Fruit fly (Drosophila melanogaster): Measurements from ENCODE around the gene CCKLR-17D3.

The CCKLR-17D3 gene

DNA sequence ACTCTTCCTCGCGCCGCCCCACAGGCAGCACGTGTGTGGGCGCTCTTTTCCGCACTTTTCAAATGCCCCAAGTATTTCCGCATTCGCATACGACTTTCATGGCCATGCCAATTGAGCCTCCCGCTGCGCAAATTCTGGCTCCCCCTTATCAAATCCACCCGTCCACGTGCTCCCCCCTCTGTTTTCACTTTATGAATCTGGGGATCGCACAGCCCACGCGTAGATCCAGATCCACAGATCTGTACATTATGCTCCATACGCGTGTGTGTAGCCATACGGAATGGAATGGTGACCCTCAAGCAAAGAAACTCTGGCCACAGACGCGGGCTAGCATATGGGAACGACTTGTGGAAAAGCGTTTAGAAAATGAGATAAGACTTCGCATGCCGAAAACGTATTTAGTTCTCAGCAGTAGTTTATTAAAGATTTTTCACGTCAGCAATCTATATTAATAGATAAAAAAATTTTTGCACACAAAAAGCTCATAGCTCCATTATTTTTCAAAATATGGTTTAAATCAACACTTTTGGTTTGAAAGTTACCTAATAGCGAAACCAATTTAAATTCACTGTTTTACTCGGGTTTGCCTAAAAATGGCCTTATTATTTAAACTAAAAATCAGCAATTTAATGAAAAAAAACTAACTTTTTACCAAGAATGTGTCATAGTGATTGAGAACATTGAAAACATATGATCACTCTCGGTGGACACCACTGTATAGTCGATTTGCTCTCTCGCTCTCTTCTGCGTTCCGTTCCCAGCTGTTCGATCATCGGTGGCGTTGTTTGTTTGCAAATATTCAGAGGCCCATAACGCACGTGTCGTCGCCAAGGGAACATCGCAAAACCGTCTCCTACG is 15.8 kb upstream of the CCKLR-17D3 start (continued):
- TF ChIP-seq CG7963 (GFP tag; IDR thresholded peaks at IDR 0.05; ENCODE audit: partially characterized antibody) (no peak), CG17385 (GFP tag; optimal IDR thresholded peaks at IDR 0.05) (peak; percentile 62), CG12299 (tag; optimal IDR thresholded peaks at IDR 0.05) (no peak), CG15696 (tag; optimal IDR thresholded peaks at IDR 0.05) (peak; percentile 23), Gsc (GFP tag; IDR thresholded peaks at IDR 0.05) (no peak), Nf-YA (GFP tag; IDR thresholded peaks at IDR 0.05) (no peak), pfk (GFP tag; optimal IDR thresholded peaks at IDR 0.05) (peak; percentile 80), grau (tag; optimal IDR thresholded peaks at IDR 0.05) (peak; percentile 67), Dip2 (GFP tag; IDR thresholded peaks at IDR 0.05) (no peak), ind (GFP tag; optimal IDR thresholded peaks at IDR 0.05) (peak; percentile 46), CG6765 (GFP tag; optimal IDR thresholded peaks at IDR 0.05) (peak; percentile 68), maf-S (GFP tag; optimal IDR thresholded peaks at IDR 0.05) (peak; percentile 28), CG4424 (GFP tag; optimal IDR thresholded peaks at IDR 0.05) (peak; percentile 47), CG15514 (GFP tag; optimal IDR thresholded peaks at IDR 0.05) (peak; percentile 15), Hr3 (GFP tag; optimal IDR thresholded peaks at IDR 0.05) (peak; percentile 45), CG2129 (GFP tag; IDR thresholded peaks at IDR 0.05; ENCODE audit: partially characterized antibody) (no peak), CG1647 (GFP tag; optimal IDR thresholded peaks at IDR 0.05) (peak; percentile 17), CG6654 (GFP tag; optimal IDR thresholded peaks at IDR 0.05) (peak; percentile 23), jumu (GFP tag; optimal IDR thresholded peaks at IDR 0.05) (peak; percentile 46), eve (GFP tag; optimal IDR thresholded peaks at IDR 0.05) (no peak), CG3847 (GFP tag; IDR thresholded peaks at IDR 0.05) (peak; percentile 27; the same call in 1 of the 2 replicates), usp (GFP tag; optimal IDR thresholded peaks at IDR 0.05) (no peak), Bgb (GFP tag; IDR thresholded peaks at IDR 0.05; ENCODE audit: partially characterized antibody) (0 out of 2 replicates have a peak, but pooled peaks have one; percentile 14), ewg (GFP tag; optimal IDR thresholded peaks at IDR 0.05) (peak; percentile 35), kay (GFP tag; optimal IDR thresholded peaks at IDR 0.05) (peak; percentile 42), lmd (GFP tag; IDR thresholded peaks at IDR 0.05) (peak; percentile 56), bowl (GFP tag; IDR thresholded peaks at IDR 0.05) (no peak), NfI (GFP tag; optimal IDR thresholded peaks at IDR 0.05) (peak; percentile 60), bab2 (GFP tag; optimal IDR thresholded peaks at IDR 0.05) (peak; percentile 59), abd-A (tag; optimal IDR thresholded peaks at IDR 0.05) (no peak), fru (optimal IDR thresholded peaks at IDR 0.05) (no peak), Asciz (GFP tag; optimal IDR thresholded peaks at IDR 0.05) (peak; percentile 49), scrt (GFP tag; optimal IDR thresholded peaks at IDR 0.05) (no peak), fd64A (GFP tag; optimal IDR thresholded peaks at IDR 0.05) (no peak), CG4404 (GFP tag; IDR thresholded peaks at IDR 0.05) (peak; percentile 30; the same call in 1 of the 2 replicates), ERR (GFP tag; optimal IDR thresholded peaks at IDR 0.05) (peak; percentile 24), Aef1 (GFP tag; IDR thresholded peaks at IDR 0.05) (peak; percentile 21; the same call in 1 of the 3 replicates), CG32772 (GFP tag; IDR thresholded peaks at IDR 0.05) (0 out of 2 replicates have a peak, but pooled peaks have one; percentile 17), CG7556 (GFP tag; optimal IDR thresholded peaks at IDR 0.05) (peak; percentile 85), repo (GFP tag; optimal IDR thresholded peaks at IDR 0.05) (no peak), Hr78 (GFP tag; optimal IDR thresholded peaks at IDR 0.05) (peak in 1 of 2 experiments; percentile 79), sc (optimal IDR thresholded peaks at IDR 0.05) (no peak), sc (GFP tag; optimal IDR thresholded peaks at IDR 0.05) (peak; percentile 8), Drgx (GFP tag; IDR thresholded peaks at IDR 0.05) (peak; percentile 14; the same call in 1 of the 2 replicates), CG12769 (tag; optimal IDR thresholded peaks at IDR 0.05) (peak; percentile 85), Nf-YC (tag; optimal IDR thresholded peaks at IDR 0.05) (peak; percentile 51), CG8359 (GFP tag; optimal IDR thresholded peaks at IDR 0.05; ENCODE audit: borderline replicate concordance) (peak; percentile 2), sim (GFP tag; IDR thresholded peaks at IDR 0.05) (no peak), CG17568 (GFP tag; optimal IDR thresholded peaks at IDR 0.05) (peak; percentile 20)

All from whole organism, embryonic.